Fruit fly (Drosophila melanogaster): ENCODE data around the gene nAChRbeta1.

The nAChRbeta1 gene

dm6 chr3L:4431111-4431730 is 2.1 kb downstream of the nAChRbeta1 start:
- no peak for TF ChIP-seq EcR (GFP tag; optimal IDR thresholded peaks at IDR 0.05)
- no peak for TF ChIP-seq usp (GFP tag; optimal IDR thresholded peaks at IDR 0.05)
- TF ChIP-seq Dll (optimal IDR thresholded peaks at IDR 0.05): no peak
- TF ChIP-seq CG8478 (optimal IDR thresholded peaks at IDR 0.05): no peak
- TF ChIP-seq pan (optimal IDR thresholded peaks at IDR 0.05): no peak
- TF ChIP-seq psq (optimal IDR thresholded peaks at IDR 0.05): no peak

dm6 chr3L:4436421-4436820 is 7.3 kb downstream of the nAChRbeta1 start, which contains the start of gene CG15021:
Gene CG15021 (plus strand): TSS chr3L:4436721.
- TF ChIP-seq CG8478 (optimal IDR thresholded peaks at IDR 0.05) (no peak), usp (GFP tag; optimal IDR thresholded peaks at IDR 0.05) (no peak), psq (optimal IDR thresholded peaks at IDR 0.05) (no peak), Dll (optimal IDR thresholded peaks at IDR 0.05) (no peak), EcR (GFP tag; optimal IDR thresholded peaks at IDR 0.05) (no peak)

dm6 chr3L:4440153-4440552 is 11.0 kb downstream of the nAChRbeta1 start:
- TF ChIP-seq pan (optimal IDR thresholded peaks at IDR 0.05) (no peak), usp (GFP tag; optimal IDR thresholded peaks at IDR 0.05) (no peak)

- TF ChIP-seq psq (optimal IDR thresholded peaks at IDR 0.05): no peak
- TF ChIP-seq EcR (GFP tag; optimal IDR thresholded peaks at IDR 0.05): no peak
- no peak for TF ChIP-seq Dll (optimal IDR thresholded peaks at IDR 0.05)
- no peak for TF ChIP-seq CG8478 (optimal IDR thresholded peaks at IDR 0.05)
- TF ChIP-seq usp (GFP tag; optimal IDR thresholded peaks at IDR 0.05): no peak
- TF ChIP-seq pan (optimal IDR thresholded peaks at IDR 0.05): no peak
Measured at dm6 chr3L:4442168-4442567, 13.0 kb downstream of the nAChRbeta1 start.

- TF ChIP-seq psq (optimal IDR thresholded peaks at IDR 0.05): no peak
- TF ChIP-seq pan (optimal IDR thresholded peaks at IDR 0.05): no peak
- TF ChIP-seq usp (GFP tag; optimal IDR thresholded peaks at IDR 0.05): no peak
- no peak for TF ChIP-seq Dll (optimal IDR thresholded peaks at IDR 0.05)
- no peak for TF ChIP-seq EcR (GFP tag; optimal IDR thresholded peaks at IDR 0.05)
- no peak for TF ChIP-seq CG8478 (optimal IDR thresholded peaks at IDR 0.05)
Measured at dm6 chr3L:4445824-4446223, 16.7 kb downstream of the nAChRbeta1 start.

- no peak for TF ChIP-seq pan (optimal IDR thresholded peaks at IDR 0.05)
- no peak for TF ChIP-seq psq (optimal IDR thresholded peaks at IDR 0.05)
- no peak for TF ChIP-seq CG8478 (optimal IDR thresholded peaks at IDR 0.05)
- TF ChIP-seq usp (GFP tag; optimal IDR thresholded peaks at IDR 0.05): no peak
- TF ChIP-seq Dll (optimal IDR thresholded peaks at IDR 0.05): no peak
- no peak for TF ChIP-seq EcR (GFP tag; optimal IDR thresholded peaks at IDR 0.05)
Measured at dm6 chr3L:4446273-4446672, 17.1 kb downstream of the nAChRbeta1 start, which contains the start of gene CG12607. Gene CG12607 (plus strand): TSS chr3L:4446573.

dm6 chr3L:4447229-4447628 is 18.1 kb downstream of the nAChRbeta1 start:
- TF ChIP-seq pan (optimal IDR thresholded peaks at IDR 0.05) (no peak), usp (GFP tag; optimal IDR thresholded peaks at IDR 0.05) (no peak), CG8478 (optimal IDR thresholded peaks at IDR 0.05) (no peak)

- TF ChIP-seq EcR (GFP tag; optimal IDR thresholded peaks at IDR 0.05) (no peak), CG8478 (optimal IDR thresholded peaks at IDR 0.05) (no peak), Dll (optimal IDR thresholded peaks at IDR 0.05) (no peak), psq (optimal IDR thresholded peaks at IDR 0.05) (no peak), usp (GFP tag; optimal IDR thresholded peaks at IDR 0.05) (no peak), pan (optimal IDR thresholded peaks at IDR 0.05) (no peak)
Measured at dm6 chr3L:4458063-4458462, 28.9 kb downstream of the nAChRbeta1 start, which contains the start of gene CG11345. Gene CG11345 (minus strand): TSS chr3L:4458163.

dm6 chr3L:4460307-4461088 is 31.3 kb downstream of the nAChRbeta1 start, which contains the start of gene CG15022:
Gene CG15022 (minus strand): TSS chr3L:4460317.
- TF ChIP-seq CG8478 (optimal IDR thresholded peaks at IDR 0.05): no peak
- TF ChIP-seq EcR (GFP tag; optimal IDR thresholded peaks at IDR 0.05): no peak
- TF ChIP-seq usp (GFP tag; optimal IDR thresholded peaks at IDR 0.05): no peak
- no peak for TF ChIP-seq Dll (optimal IDR thresholded peaks at IDR 0.05)
- no peak for TF ChIP-seq pan (optimal IDR thresholded peaks at IDR 0.05)
- no peak for TF ChIP-seq psq (optimal IDR thresholded peaks at IDR 0.05)

- no peak for TF ChIP-seq usp (GFP tag; optimal IDR thresholded peaks at IDR 0.05)
- no peak for TF ChIP-seq EcR (GFP tag; optimal IDR thresholded peaks at IDR 0.05)
- TF ChIP-seq CG8478 (optimal IDR thresholded peaks at IDR 0.05): no peak
- no peak for TF ChIP-seq pan (optimal IDR thresholded peaks at IDR 0.05)
- TF ChIP-seq Dll (optimal IDR thresholded peaks at IDR 0.05): no peak
- no peak for TF ChIP-seq psq (optimal IDR thresholded peaks at IDR 0.05)
Measured at dm6 chr3L:4461454-4462045, 32.4 kb downstream of the nAChRbeta1 start, which contains the start of gene CG15023. Gene CG15023 (minus strand): TSS chr3L:4461504.

- no peak for TF ChIP-seq Dll (optimal IDR thresholded peaks at IDR 0.05)
- TF ChIP-seq usp (GFP tag; optimal IDR thresholded peaks at IDR 0.05): no peak
- no peak for TF ChIP-seq psq (optimal IDR thresholded peaks at IDR 0.05)
- TF ChIP-seq pan (optimal IDR thresholded peaks at IDR 0.05): no peak
- TF ChIP-seq CG8478 (optimal IDR thresholded peaks at IDR 0.05): no peak
- no peak for TF ChIP-seq EcR (GFP tag; optimal IDR thresholded peaks at IDR 0.05)
Measured at dm6 chr3L:4463773-4464301, 34.7 kb downstream of the nAChRbeta1 start, which contains the start of gene CG15024. Gene CG15024 (minus strand): TSS chr3L:4463823.

- TF ChIP-seq Dll (optimal IDR thresholded peaks at IDR 0.05) (no peak), usp (GFP tag; optimal IDR thresholded peaks at IDR 0.05) (no peak), psq (optimal IDR thresholded peaks at IDR 0.05) (no peak), EcR (GFP tag; optimal IDR thresholded peaks at IDR 0.05) (no peak), CG8478 (optimal IDR thresholded peaks at IDR 0.05) (no peak), pan (optimal IDR thresholded peaks at IDR 0.05) (no peak)
Measured at dm6 chr3L:4466530-4466929, 37.4 kb downstream of the nAChRbeta1 start, which contains the start of gene CG32241. Gene CG32241 (minus strand): TSS chr3L:4466630.

All from whole organism.